Fruit fly (Drosophila melanogaster): Measurements from ENCODE around the gene CG4577.

The CG4577 gene

DNA sequence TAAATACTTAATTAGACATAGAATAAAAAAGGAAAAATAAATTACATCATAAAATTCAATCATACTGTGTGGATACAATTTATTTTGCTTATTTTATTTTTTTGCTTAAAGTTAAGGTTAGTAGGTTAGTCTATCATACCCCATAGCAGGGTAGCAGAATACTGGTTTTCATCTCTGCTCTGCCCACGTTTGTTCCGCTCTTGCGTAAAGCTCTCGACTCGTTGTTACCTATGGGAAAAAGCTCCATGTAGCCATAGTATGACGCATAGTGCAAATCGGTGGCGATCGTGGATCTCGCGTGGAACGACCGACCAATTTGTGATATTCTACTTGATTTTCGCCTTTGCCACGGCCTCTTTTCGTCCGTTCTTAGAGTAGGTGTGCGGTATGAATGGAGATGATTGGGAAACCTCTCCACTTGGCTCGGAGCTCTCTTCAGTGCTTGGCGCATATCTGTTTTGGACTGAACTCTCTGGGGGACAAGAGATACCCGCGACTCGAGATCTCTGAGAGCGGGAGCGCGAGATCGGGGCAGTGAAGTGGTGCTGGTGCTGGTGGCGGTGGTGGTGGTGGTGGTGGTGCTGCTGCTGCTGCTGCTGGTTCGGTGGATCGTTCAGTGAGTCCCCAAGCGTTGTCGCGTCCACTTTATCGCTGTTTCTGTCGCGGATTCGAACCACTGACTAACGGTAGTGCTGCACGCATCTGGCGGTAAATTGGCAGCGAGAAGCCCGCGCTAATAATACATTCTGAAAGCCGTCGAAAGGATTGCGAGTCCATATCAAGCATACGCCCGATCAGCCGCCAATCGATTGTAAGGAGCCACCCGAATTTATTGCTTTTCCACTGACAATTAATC is 51.4 kb downstream of the CG4577 start, which contains the start of gene CG5001 (continued):
- TF ChIP-seq CG6276 (GFP tag; optimal IDR thresholded peaks at IDR 0.05): peak; percentile 71
- TF ChIP-seq Gug (GFP tag; IDR thresholded peaks at IDR 0.05): peak; percentile 76
- TF ChIP-seq CG7368 (GFP tag; optimal IDR thresholded peaks at IDR 0.05): peak; percentile 3
- peak; percentile 76 for TF ChIP-seq cyc (GFP tag; optimal IDR thresholded peaks at IDR 0.05)
- no peak for TF ChIP-seq Sox14 (GFP tag; optimal IDR thresholded peaks at IDR 0.05)
- TF ChIP-seq CG31627 (GFP tag; optimal IDR thresholded peaks at IDR 0.05): peak; percentile 69
- TF ChIP-seq vri (GFP tag; optimal IDR thresholded peaks at IDR 0.05): no peak
- peak; percentile 42 for TF ChIP-seq CG11902 (GFP tag; optimal IDR thresholded peaks at IDR 0.05)
- TF ChIP-seq CG1621 (tag; optimal IDR thresholded peaks at IDR 0.05): peak; percentile 44
- TF ChIP-seq Hr4 (GFP tag; optimal IDR thresholded peaks at IDR 0.05): no peak
- TF ChIP-seq net (GFP tag; optimal IDR thresholded peaks at IDR 0.05): peak; percentile 83
- TF ChIP-seq Sox102F (GFP tag; optimal IDR thresholded peaks at IDR 0.05): no peak
- peak; percentile 81 for TF ChIP-seq lz (GFP tag; optimal IDR thresholded peaks at IDR 0.05)
- no peak for TF ChIP-seq OdsH (GFP tag; optimal IDR thresholded peaks at IDR 0.05)
- TF ChIP-seq ss (GFP tag; optimal IDR thresholded peaks at IDR 0.05): peak in 1 of 2 experiments; percentile 22
- TF ChIP-seq CG9139 (GFP tag; optimal IDR thresholded peaks at IDR 0.05): no peak
- TF ChIP-seq Hr38 (GFP tag; optimal IDR thresholded peaks at IDR 0.05): no peak
- no peak for TF ChIP-seq CG10669 (GFP tag; optimal IDR thresholded peaks at IDR 0.05)
- peak in 1 of 2 experiments; percentile 6 for TF ChIP-seq salr (GFP tag; optimal IDR thresholded peaks at IDR 0.05)
- peak; percentile 92 for TF ChIP-seq svp (GFP tag)
- TF ChIP-seq dac (GFP tag; optimal IDR thresholded peaks at IDR 0.05): peak; percentile 22
- no peak for TF ChIP-seq CG4318 (GFP tag; optimal IDR thresholded peaks at IDR 0.05)
- TF ChIP-seq fd59A (GFP tag; optimal IDR thresholded peaks at IDR 0.05): peak; percentile 20
- no peak for TF ChIP-seq Eip93F (GFP tag; optimal IDR thresholded peaks at IDR 0.05)
- TF ChIP-seq Blimp-1 (GFP tag; optimal IDR thresholded peaks at IDR 0.05): no peak
- TF ChIP-seq CG34406 (GFP tag; optimal IDR thresholded peaks at IDR 0.05): no peak
